Fruit fly (Drosophila melanogaster): ENCODE results near the gene CG1387.
A peak's percentile ranks its signal among the peaks of the same experiment; 100 is the strongest.

CG1387 gene

DNA sequence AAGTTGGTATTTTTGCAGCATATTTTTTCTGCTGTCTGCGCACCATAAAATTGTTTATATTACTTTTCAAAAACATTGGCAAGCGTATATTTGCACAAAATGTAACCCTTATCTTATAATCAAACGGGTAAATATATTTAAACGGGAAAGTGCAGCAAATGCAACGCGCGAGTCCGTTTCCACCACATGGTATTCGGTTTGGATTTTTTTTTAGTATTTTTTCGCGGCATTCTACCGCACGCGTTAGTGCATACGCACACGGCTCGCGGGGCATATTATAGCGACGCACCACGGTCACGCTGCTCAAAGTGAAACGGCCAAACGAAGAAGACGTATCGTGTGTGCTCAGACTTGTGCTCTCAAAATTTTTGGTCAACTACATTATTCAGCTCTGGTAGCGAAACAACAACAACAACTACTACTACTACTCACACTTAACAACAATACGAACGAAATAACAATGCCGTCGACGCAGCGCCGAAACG is 23.4 kb downstream of the CG1387 start, which contains the start of gene Trf2 (continued):
- TF ChIP-seq CG10543 (GFP tag; optimal IDR thresholded peaks at IDR 0.05) (peak; percentile 11), eve (GFP tag; optimal IDR thresholded peaks at IDR 0.05) (no peak), gsb-n (tag; optimal IDR thresholded peaks at IDR 0.05) (no peak), sd (tag; optimal IDR thresholded peaks at IDR 0.05) (no peak), CG18011 (GFP tag; optimal IDR thresholded peaks at IDR 0.05) (no peak), CG17186 (GFP tag; optimal IDR thresholded peaks at IDR 0.05) (peak; percentile 9), CG6813 (GFP tag; optimal IDR thresholded peaks at IDR 0.05) (no peak), CG14965 (GFP tag; optimal IDR thresholded peaks at IDR 0.05; ENCODE audit: borderline replicate concordance) (no peak), Fer1 (GFP tag; optimal IDR thresholded peaks at IDR 0.05) (no peak), p53 (GFP tag; optimal IDR thresholded peaks at IDR 0.05) (no peak), ro (GFP tag; IDR thresholded peaks at IDR 0.05) (no peak), run (tag; optimal IDR thresholded peaks at IDR 0.05) (no peak), Dp (GFP tag; optimal IDR thresholded peaks at IDR 0.05) (peak; percentile 43), row (GFP tag; IDR thresholded peaks at IDR 0.05) (no peak), sc (optimal IDR thresholded peaks at IDR 0.05) (no peak), sc (GFP tag; optimal IDR thresholded peaks at IDR 0.05) (no peak), gfzf (GFP tag; optimal IDR thresholded peaks at IDR 0.05) (peak; percentile 90), CG3407 (GFP tag; optimal IDR thresholded peaks at IDR 0.05) (no peak), klu (GFP tag; IDR thresholded peaks at IDR 0.05) (no peak), disco-r (GFP tag; optimal IDR thresholded peaks at IDR 0.05) (no peak), yki (optimal IDR thresholded peaks at IDR 0.05) (no peak), zfh1 (GFP tag; IDR thresholded peaks at IDR 0.05) (peak; percentile 49; the same call in 2 of the 3 replicates), CG8924 (tag; optimal IDR thresholded peaks at IDR 0.05) (no peak), CG9932 (GFP tag; IDR thresholded peaks at IDR 0.05) (no peak), crc (GFP tag; optimal IDR thresholded peaks at IDR 0.05) (no peak), Antp (GFP tag; optimal IDR thresholded peaks at IDR 0.05) (no peak), pan (optimal IDR thresholded peaks at IDR 0.05) (no peak), pan (GFP tag; optimal IDR thresholded peaks at IDR 0.05 in 1 of 2, IDR thresholded peaks at IDR 0.05 in 1 of 2) (no peak), z (GFP tag; IDR thresholded peaks at IDR 0.05) (no peak), pnt (GFP tag; optimal IDR thresholded peaks at IDR 0.05) (no peak), Mad (GFP tag; optimal IDR thresholded peaks at IDR 0.05) (no peak), CG30020 (tag; optimal IDR thresholded peaks at IDR 0.05) (no peak), Hey (tag; optimal IDR thresholded peaks at IDR 0.05) (no peak), Chrac-16 (GFP tag; optimal IDR thresholded peaks at IDR 0.05) (no peak), pzg (GFP tag; optimal IDR thresholded peaks at IDR 0.05) (peak; percentile 70), Ravus (GFP tag; IDR thresholded peaks at IDR 0.05) (no peak), CG16815 (GFP tag; optimal IDR thresholded peaks at IDR 0.05) (no peak), CG6175 (GFP tag; IDR thresholded peaks at IDR 0.05) (no peak), crol (GFP tag; IDR thresholded peaks at IDR 0.05) (no peak), dmrt11E (tag; optimal IDR thresholded peaks at IDR 0.05) (no peak), CG15011 (GFP tag; optimal IDR thresholded peaks at IDR 0.05) (no peak), MESR4 (GFP tag; optimal IDR thresholded peaks at IDR 0.05) (peak; percentile 50), CG7839 (tag; optimal IDR thresholded peaks at IDR 0.05) (no peak), luna (GFP tag; optimal IDR thresholded peaks at IDR 0.05) (no peak), ash1 (GFP tag; optimal IDR thresholded peaks at IDR 0.05) (no peak), CG2199 (GFP tag; IDR thresholded peaks at IDR 0.05) (no peak), mirr (GFP tag; optimal IDR thresholded peaks at IDR 0.05) (peak; percentile 9), HLH4C (GFP tag; IDR thresholded peaks at IDR 0.05; ENCODE audit: partially characterized antibody) (no peak), CG17328 (GFP tag; IDR thresholded peaks at IDR 0.05) (0 out of 2 replicates have a peak, but pooled peaks have one; percentile 26), HmgD (GFP tag; optimal IDR thresholded peaks at IDR 0.05) (no peak), gce (GFP tag; IDR thresholded peaks at IDR 0.05) (no peak), hb (GFP tag; IDR thresholded peaks at IDR 0.05; ENCODE audit: partially characterized antibody) (no peak)
